Worm (Caenorhabditis elegans): ENCODE measurements around the gene C28C12.1.

DNA sequence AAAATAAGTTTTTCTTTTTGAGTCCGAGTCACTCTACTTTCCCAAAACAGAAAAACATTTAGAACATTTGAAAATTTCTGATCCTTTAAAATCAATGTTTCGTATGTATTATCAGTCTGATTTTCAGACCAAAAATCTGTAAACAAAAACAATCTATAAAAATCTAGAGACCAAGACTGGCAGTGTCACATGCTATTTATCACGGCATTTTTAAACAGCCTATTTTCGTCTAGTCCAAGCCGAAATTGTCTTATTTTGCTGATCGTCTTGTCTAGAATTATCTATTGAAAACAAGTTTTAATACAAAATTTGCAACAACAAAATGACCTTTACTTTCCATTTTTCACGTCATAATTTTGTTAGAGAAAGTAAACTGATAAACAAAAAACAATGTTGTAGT is 25.1 kb downstream of the C28C12.1 start:
- TF ChIP-seq egl-13 (tag; optimal IDR thresholded peaks at IDR 0.05) (no peak), ama-1 (optimal IDR thresholded peaks at IDR 0.05) (no peak), lin-39 (tag; optimal IDR thresholded peaks at IDR 0.05) (no peak), xbp-1 (tag; optimal IDR thresholded peaks at IDR 0.05) (no peak), nhr-71 (tag; optimal IDR thresholded peaks at IDR 0.05) (no peak), nhr-11 (tag; optimal IDR thresholded peaks at IDR 0.05) (no peak), pag-3 (tag; optimal IDR thresholded peaks at IDR 0.05; ENCODE audit: borderline replicate concordance, insufficient read depth) (no peak), egl-27 (tag; optimal IDR thresholded peaks at IDR 0.05) (no peak), lsy-2 (tag; optimal IDR thresholded peaks at IDR 0.05) (no peak), lin-13 (GFP tag; optimal IDR thresholded peaks at IDR 0.05) (no peak), zag-1 (tag; optimal IDR thresholded peaks at IDR 0.05) (no peak), ceh-88 (GFP tag; IDR thresholded peaks at IDR 0.05) (no peak)
